Worm (Caenorhabditis elegans): ENCODE measurements around the gene T14G8.6.

Gene T14G8.6

ce11 chrX:12872022-12872888 lies 9.6 kb upstream of the T14G8.6 start (continued):
- TF ChIP-seq aha-1 (tag; optimal IDR thresholded peaks at IDR 0.05) (peak; percentile 11), nhr-47 (tag; optimal IDR thresholded peaks at IDR 0.05) (peak; percentile 82), nhr-19 (GFP tag; conservative IDR thresholded peaks at IDR 0.05) (peak; percentile 91), lin-35 (GFP tag; optimal IDR thresholded peaks at IDR 0.05) (peak; percentile 31 to 85), fos-1 (tag; optimal IDR thresholded peaks at IDR 0.05) (peak; percentile 63), nhr-84 (tag; optimal IDR thresholded peaks at IDR 0.05) (no peak), nhr-71 (tag; optimal IDR thresholded peaks at IDR 0.05) (peak; percentile 98), blmp-1 (tag; optimal IDR thresholded peaks at IDR 0.05) (peak; percentile 63), nhr-28 (tag; optimal IDR thresholded peaks at IDR 0.05) (no peak), nhr-20 (tag; optimal IDR thresholded peaks at IDR 0.05) (peak; percentile 97), ceh-88 (GFP tag; IDR thresholded peaks at IDR 0.05) (0 out of 2 replicates have a peak, but pooled peaks have one; percentile 31), mep-1 (tag; optimal IDR thresholded peaks at IDR 0.05) (peak; percentile 66), pax-3 (tag; optimal IDR thresholded peaks at IDR 0.05) (peak; percentile 36), nhr-237 (tag; optimal IDR thresholded peaks at IDR 0.05) (peak; percentile 4), zag-1 (tag; optimal IDR thresholded peaks at IDR 0.05) (no peak), hpl-2 (GFP tag; optimal IDR thresholded peaks at IDR 0.05) (peak; percentile 69), isw-1 (GFP tag; IDR thresholded peaks at IDR 0.05) (no peak), fkh-10 (GFP tag; optimal IDR thresholded peaks at IDR 0.05) (no peak), ztf-11 (tag; optimal IDR thresholded peaks at IDR 0.05) (no peak), fkh-4 (tag; optimal IDR thresholded peaks at IDR 0.05; ENCODE audit: borderline replicate concordance) (no peak), mef-2 (tag; optimal IDR thresholded peaks at IDR 0.05) (peak; percentile 74), elt-2 (tag; optimal IDR thresholded peaks at IDR 0.05) (peak; percentile 100), egl-27 (tag; optimal IDR thresholded peaks at IDR 0.05) (peak; percentile 39 to 88), hlh-17 (GFP tag; optimal IDR thresholded peaks at IDR 0.05; ENCODE audit: borderline replicate concordance) (no peak), hlh-4 (tag; optimal IDR thresholded peaks at IDR 0.05) (no peak), alr-1 (tag; optimal IDR thresholded peaks at IDR 0.05; ENCODE audit: borderline replicate concordance) (no peak), lin-15B (tag; optimal IDR thresholded peaks at IDR 0.05) (no peak), F16B12.6 (tag; optimal IDR thresholded peaks at IDR 0.05) (no peak), tbx-2 (tag; optimal IDR thresholded peaks at IDR 0.05) (peak; percentile 90), unc-30 (tag; optimal IDR thresholded peaks at IDR 0.05) (no peak), ceh-63 (GFP tag; optimal IDR thresholded peaks at IDR 0.05) (no peak), aly-2 (tag; optimal IDR thresholded peaks at IDR 0.05) (no peak), snpc-4 (tag; optimal IDR thresholded peaks at IDR 0.05) (peak; percentile 3), snu-23 (GFP tag; optimal IDR thresholded peaks at IDR 0.05) (peak; percentile 87), rnt-1 (tag; optimal IDR thresholded peaks at IDR 0.05) (peak; percentile 89), ceh-82 (tag; optimal IDR thresholded peaks at IDR 0.05) (peak; percentile 43 to 47 (median 44)), swsn-7 (tag; optimal IDR thresholded peaks at IDR 0.05) (peak; percentile 75), unc-130 (tag; optimal IDR thresholded peaks at IDR 0.05) (peak; percentile 62), elt-3 (tag; optimal IDR thresholded peaks at IDR 0.05) (peak; percentile 20 to 91 (median 83)), unc-62 (GFP tag; optimal IDR thresholded peaks at IDR 0.05) (no peak), nhr-85 (tag) (peak; percentile 96), nhr-11 (tag; optimal IDR thresholded peaks at IDR 0.05) (peak; percentile 58), vab-15 (tag; optimal IDR thresholded peaks at IDR 0.05) (no peak), lin-13 (GFP tag; optimal IDR thresholded peaks at IDR 0.05) (peak; percentile 41), Y116A8C.19 (tag; optimal IDR thresholded peaks at IDR 0.05; ENCODE audit: borderline replicate concordance) (no peak), efl-1 (optimal IDR thresholded peaks at IDR 0.05) (peak; percentile 32 to 42), efl-1 (GFP tag; optimal IDR thresholded peaks at IDR 0.05 in 1 of 2) (peak; percentile 1 to 93), C16A3.4 (tag; optimal IDR thresholded peaks at IDR 0.05) (peak; percentile 52), nhr-90 (tag; optimal IDR thresholded peaks at IDR 0.05; ENCODE audit: poor library complexity) (peak; percentile 95), pqm-1 (tag; optimal IDR thresholded peaks at IDR 0.05) (peak; percentile 16), C04F5.9 (tag; optimal IDR thresholded peaks at IDR 0.05) (no peak)

Data from whole organism, L1 larva.